Fruit fly (Drosophila melanogaster): ENCODE data around the gene Myb.

The Myb gene

DNA sequence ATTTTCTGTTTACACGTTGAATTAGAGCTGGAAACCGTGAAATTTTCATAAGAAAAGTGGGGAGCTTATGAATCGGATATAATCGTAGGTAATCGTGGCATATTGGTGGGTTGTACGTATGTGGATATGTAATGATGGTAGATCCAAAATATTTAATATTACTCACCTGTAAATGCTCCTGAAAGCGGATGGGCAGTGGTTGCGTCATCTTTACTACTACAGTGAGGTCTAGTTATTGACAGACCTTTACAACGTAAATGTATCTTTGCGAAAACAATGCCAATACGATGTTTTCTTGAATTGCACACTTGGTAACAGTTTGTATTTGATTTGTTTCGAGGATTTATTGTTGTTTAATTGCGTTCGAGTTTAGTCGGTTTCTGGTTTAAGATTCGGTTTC is 23.7 kb downstream of the Myb start:
- no peak for TF ChIP-seq ey (GFP tag; optimal IDR thresholded peaks at IDR 0.05)

- TF ChIP-seq dmrt93B (GFP tag; optimal IDR thresholded peaks at IDR 0.05) (no peak), Dfd (GFP tag; optimal IDR thresholded peaks at IDR 0.05) (no peak), psq (GFP tag; optimal IDR thresholded peaks at IDR 0.05) (no peak), lola (GFP tag; optimal IDR thresholded peaks at IDR 0.05) (no peak), dsf (GFP tag; optimal IDR thresholded peaks at IDR 0.05; ENCODE audit: borderline replicate concordance) (no peak)
These were observed 35.3 kb downstream of the Myb start for dm6 chrX:15822363-15822762.

dm6 chrX:15818608-15819184 is 38.9 kb downstream of the Myb start:
- TF ChIP-seq woc (GFP tag; optimal IDR thresholded peaks at IDR 0.05) (peak; percentile 34), tai (GFP tag; optimal IDR thresholded peaks at IDR 0.05) (no peak), HLH106 (tag; optimal IDR thresholded peaks at IDR 0.05) (peak; percentile 5), foxo (GFP tag; optimal IDR thresholded peaks at IDR 0.05) (peak in 1 of 2 experiments; percentile 20)

dm6 chrX:15817823-15818222 is 39.8 kb downstream of the Myb start:
- TF ChIP-seq dmrt93B (GFP tag; optimal IDR thresholded peaks at IDR 0.05) = no peak
- no peak for TF ChIP-seq dl (GFP tag; optimal IDR thresholded peaks at IDR 0.05; ENCODE audit: insufficient read depth in 1 of 2, partially characterized antibody in 2 of 2)
- TF ChIP-seq Sp1 (GFP tag; optimal IDR thresholded peaks at IDR 0.05) = no peak
- TF ChIP-seq h (GFP tag; optimal IDR thresholded peaks at IDR 0.05) = no peak
- TF ChIP-seq Abd-B (GFP tag; optimal IDR thresholded peaks at IDR 0.05) = no peak
- no peak for TF ChIP-seq Hr78 (GFP tag; optimal IDR thresholded peaks at IDR 0.05)
- no peak for TF ChIP-seq woc (GFP tag; optimal IDR thresholded peaks at IDR 0.05)
- TF ChIP-seq sv (GFP tag; optimal IDR thresholded peaks at IDR 0.05) = no peak
- TF ChIP-seq foxo (GFP tag; optimal IDR thresholded peaks at IDR 0.05) = no peak
- TF ChIP-seq br (GFP tag; optimal IDR thresholded peaks at IDR 0.05) = no peak
- TF ChIP-seq Myc (optimal IDR thresholded peaks at IDR 0.05) = no peak
- TF ChIP-seq Hnf4 (GFP tag; optimal IDR thresholded peaks at IDR 0.05) = no peak
- TF ChIP-seq CrebA (GFP tag; optimal IDR thresholded peaks at IDR 0.05; ENCODE audit: borderline replicate concordance) = no peak
- no peak for TF ChIP-seq psq (GFP tag; optimal IDR thresholded peaks at IDR 0.05)
- TF ChIP-seq Mio (GFP tag; optimal IDR thresholded peaks at IDR 0.05) = no peak
- TF ChIP-seq Jra (GFP tag; optimal IDR thresholded peaks at IDR 0.05) = no peak
- no peak for TF ChIP-seq CG9705 (GFP tag; optimal IDR thresholded peaks at IDR 0.05)
- no peak for TF ChIP-seq lola (GFP tag; optimal IDR thresholded peaks at IDR 0.05)
- TF ChIP-seq Dfd (GFP tag; optimal IDR thresholded peaks at IDR 0.05) = no peak

- TF ChIP-seq foxo (GFP tag; optimal IDR thresholded peaks at IDR 0.05) (no peak), brk (GFP tag; optimal IDR thresholded peaks at IDR 0.05) (no peak), Dfd (GFP tag; optimal IDR thresholded peaks at IDR 0.05) (peak; percentile 36)
These were observed 40.7 kb downstream of the Myb start for dm6 chrX:15816905-15817304.

dm6 chrX:15816127-15816526 is 41.5 kb downstream of the Myb start:
- no peak for TF ChIP-seq br (GFP tag; optimal IDR thresholded peaks at IDR 0.05)
- TF ChIP-seq HLH106 (tag; optimal IDR thresholded peaks at IDR 0.05) = no peak
- TF ChIP-seq Dfd (GFP tag; optimal IDR thresholded peaks at IDR 0.05) = no peak
- TF ChIP-seq lola (GFP tag; optimal IDR thresholded peaks at IDR 0.05) = no peak
- TF ChIP-seq rgr (GFP tag; optimal IDR thresholded peaks at IDR 0.05) = no peak
- TF ChIP-seq ey (GFP tag; optimal IDR thresholded peaks at IDR 0.05) = no peak
- no peak for TF ChIP-seq Sp1 (GFP tag; optimal IDR thresholded peaks at IDR 0.05)
- TF ChIP-seq brk (GFP tag; optimal IDR thresholded peaks at IDR 0.05) = no peak
- no peak for TF ChIP-seq sv (GFP tag; optimal IDR thresholded peaks at IDR 0.05)
- TF ChIP-seq Mio (GFP tag; optimal IDR thresholded peaks at IDR 0.05) = no peak
- no peak for TF ChIP-seq tai (GFP tag; optimal IDR thresholded peaks at IDR 0.05)
- no peak for TF ChIP-seq pan (optimal IDR thresholded peaks at IDR 0.05)
- no peak for TF ChIP-seq Jra (GFP tag; optimal IDR thresholded peaks at IDR 0.05)

- TF ChIP-seq dmrt93B (GFP tag; optimal IDR thresholded peaks at IDR 0.05) = no peak
- peak; percentile 50 for TF ChIP-seq Dfd (GFP tag; optimal IDR thresholded peaks at IDR 0.05)
These were observed 43.1 kb downstream of the Myb start for dm6 chrX:15814485-15814884.

All from whole organism, wandering third instar larva.